Fruit fly (Drosophila melanogaster) whole organism, embryonic: ENCODE data around the gene CG1273.

Experiments
- Abd-B ChIP-seq: fragments of 200-800 bp; sonication (Bioruptor generic); optimal IDR thresholded peaks from 2 replicates; lab custom pipeline; 2018; ENCODE audit warnings: missing biosample characterization, mild to moderate bottlenecking, missing genetic modification characterization, moderate library complexity
- Aef1 ChIP-seq: fragments of 200-800 bp; sonication (Bioruptor generic); IDR thresholded peaks from 3 replicates; pipeline ENCODE4 v1.3.6; 2022; ENCODE audit warnings: missing biosample characterization, missing genetic modification characterization
- B-H1 ChIP-seq: fragments of 200-800 bp; sonication (Bioruptor generic); IDR thresholded peaks from 3 replicates; pipeline ENCODE4 v1.3.6; 2022; ENCODE audit warnings: missing biosample characterization, missing genetic modification characterization
- Bgb ChIP-seq: fragments of 200-800 bp; sonication (Bioruptor generic); IDR thresholded peaks from 2 replicates; pipeline ENCODE4 v1.3.6; 2022; ENCODE audit warnings: missing biosample characterization, missing genetic modification characterization; ENCODE audit not compliant: partially characterized antibody
- Bteb2 ChIP-seq: fragments of 200-800 bp; sonication (Bioruptor generic); optimal IDR thresholded peaks from 2 replicates; lab custom pipeline; 2016; ENCODE audit warnings: missing biosample characterization, missing genetic modification characterization
- CG10147 ChIP-seq: fragments of 200-800 bp; sonication (Bioruptor generic); optimal IDR thresholded peaks from 2 replicates; lab custom pipeline; 2019; ENCODE audit warnings: missing biosample characterization, mild to moderate bottlenecking, missing genetic modification characterization, moderate library complexity
- CG10267 ChIP-seq: fragments of 200-800 bp; sonication (Bioruptor generic); optimal IDR thresholded peaks from 2 replicates; lab custom pipeline; 2018; ENCODE audit warnings: missing biosample characterization, mild to moderate bottlenecking, missing genetic modification characterization, moderate library complexity
- CG10654 ChIP-seq: fragments of 200-800 bp; sonication (Bioruptor generic); optimal IDR thresholded peaks from 2 replicates; lab custom pipeline; 2016; ENCODE audit warnings: missing biosample characterization, missing genetic modification characterization
- CG10959 ChIP-seq: fragments of 200-800 bp; sonication (Bioruptor generic); IDR thresholded peaks from 2 replicates; pipeline ENCODE4 v1.3.6; 2022; ENCODE audit warnings: missing biosample characterization, missing genetic modification characterization
- CG11560 ChIP-seq: fragments of 200-800 bp; sonication (Bioruptor generic); IDR thresholded peaks from 3 replicates; pipeline ENCODE4 v1.3.6; 2022; ENCODE audit warnings: missing biosample characterization, missing genetic modification characterization
- CG11695 ChIP-seq: fragments of 200-800 bp; sonication (Bioruptor generic); IDR thresholded peaks from 3 replicates; pipeline ENCODE4 v1.3.6; 2022; ENCODE audit warnings: missing biosample characterization, missing genetic modification characterization
- CG11723 ChIP-seq: fragments of 200-800 bp; sonication (Bioruptor generic); optimal IDR thresholded peaks from 2 replicates; lab custom pipeline; 2017; ENCODE audit warnings: missing biosample characterization, mild to moderate bottlenecking, missing genetic modification characterization
- CG12071 ChIP-seq: fragments of 200-800 bp; sonication (Bioruptor generic); optimal IDR thresholded peaks from 3 replicates; lab custom pipeline; 2018; ENCODE audit warnings: missing biosample characterization, mild to moderate bottlenecking, missing genetic modification characterization
- CG12104 ChIP-seq: fragments of 200-800 bp; sonication (Bioruptor generic); optimal IDR thresholded peaks from 3 replicates; lab custom pipeline; 2016; ENCODE audit warnings: missing biosample characterization, missing genetic modification characterization
- CG12769 ChIP-seq: fragments of 200-800 bp; sonication (Bioruptor generic); optimal IDR thresholded peaks from 2 replicates; lab custom pipeline; 2019; ENCODE audit warnings: missing biosample characterization, mild to moderate bottlenecking, missing genetic modification characterization, moderate library complexity
- CG14441 ChIP-seq: fragments of 200-800 bp; sonication (Bioruptor generic); IDR thresholded peaks from 2 replicates; pipeline ENCODE4 v1.3.6; 2022; ENCODE audit warnings: missing biosample characterization, missing genetic modification characterization
- CG14860 ChIP-seq: fragments of 200-800 bp; sonication (Bioruptor generic); IDR thresholded peaks from 3 replicates; pipeline ENCODE4 v1.3.6; 2022; ENCODE audit warnings: missing biosample characterization, missing genetic modification characterization; ENCODE audit not compliant: partially characterized antibody
- CG1602 ChIP-seq: fragments of 200-800 bp; sonication (Bioruptor generic); optimal IDR thresholded peaks from 3 replicates; lab custom pipeline; 2016; ENCODE audit warnings: missing biosample characterization, missing genetic modification characterization
- CG1603 ChIP-seq: fragments of 200-800 bp; sonication (Bioruptor generic); optimal IDR thresholded peaks from 2 replicates; lab custom pipeline; 2019; ENCODE audit warnings: missing biosample characterization, mild to moderate bottlenecking, missing genetic modification characterization, moderate library complexity
- CG17359 ChIP-seq: fragments of 200-800 bp; sonication (Bioruptor generic); optimal IDR thresholded peaks from 3 replicates; lab custom pipeline; 2018; ENCODE audit warnings: missing biosample characterization, mild to moderate bottlenecking, missing genetic modification characterization, moderate library complexity
- CG17385 ChIP-seq: fragments of 200-800 bp; sonication (Bioruptor generic); optimal IDR thresholded peaks from 3 replicates; lab custom pipeline; 2018; ENCODE audit warnings: missing biosample characterization, mild to moderate bottlenecking, missing genetic modification characterization
- CG33557 ChIP-seq: fragments of 200-800 bp; sonication (Bioruptor generic); optimal IDR thresholded peaks from 2 replicates; lab custom pipeline; 2019; ENCODE audit warnings: missing biosample characterization, mild to moderate bottlenecking, missing genetic modification characterization, moderate library complexity
- CG3407 ChIP-seq: fragments of 200-800 bp; sonication (Bioruptor generic); optimal IDR thresholded peaks from 2 replicates; lab custom pipeline; 2018; ENCODE audit warnings: missing biosample characterization, mild to moderate bottlenecking, missing genetic modification characterization
- CG34224 ChIP-seq: fragments of 200-800 bp; sonication (Bioruptor generic); IDR thresholded peaks from 3 replicates; pipeline ENCODE4 v1.3.6; 2022; ENCODE audit warnings: missing biosample characterization, missing genetic modification characterization; ENCODE audit not compliant: partially characterized antibody
- CG34422 ChIP-seq: fragments of 200-800 bp; sonication (Bioruptor generic); IDR thresholded peaks from 3 replicates; pipeline ENCODE4 v1.3.6; 2022; ENCODE audit warnings: missing biosample characterization, missing genetic modification characterization
- CG43689 ChIP-seq: fragments of 200-800 bp; sonication (Bioruptor generic); IDR thresholded peaks from 2 replicates; pipeline ENCODE4 v1.3.6; 2022; ENCODE audit warnings: missing biosample characterization, missing genetic modification characterization
- CG6272 ChIP-seq: fragments of 200-800 bp; sonication (Bioruptor generic); IDR thresholded peaks from 2 replicates; pipeline ENCODE4 v1.3.6; 2022; ENCODE audit warnings: missing biosample characterization, missing genetic modification characterization
- CG6813 ChIP-seq: fragments of 200-800 bp; sonication (Bioruptor generic); optimal IDR thresholded peaks from 2 replicates; lab custom pipeline; 2017; ENCODE audit warnings: missing biosample characterization, missing genetic modification characterization, mild to moderate bottlenecking, moderate library complexity, missing genetic modification reagents
- Lhr ChIP-seq: fragments of 200-800 bp; sonication (Bioruptor generic); optimal IDR thresholded peaks from 3 replicates; lab custom pipeline; 2017; ENCODE audit warnings: mild to moderate bottlenecking, missing biosample characterization, missing genetic modification reagents, missing genetic modification characterization
- Lim3 ChIP-seq: fragments of 200-800 bp; sonication (Bioruptor generic); IDR thresholded peaks from 2 replicates; pipeline ENCODE4 v1.3.6; 2022; ENCODE audit warnings: missing biosample characterization, missing genetic modification characterization
- Mad ChIP-seq: fragments of 200-800 bp; sonication (Bioruptor generic); optimal IDR thresholded peaks from 2 replicates; lab custom pipeline; 2016; ENCODE audit warnings: missing biosample characterization, missing genetic modification characterization
- Optix ChIP-seq: fragments of 200-800 bp; sonication (Bioruptor generic); IDR thresholded peaks from 3 replicates; pipeline ENCODE4 v1.3.6; 2022; ENCODE audit warnings: missing biosample characterization, missing genetic modification characterization
- Tbp ChIP-seq: fragments of >200 bp; optimal IDR thresholded peaks from 2 replicates; lab custom pipeline; 2018; ENCODE audit warnings: missing biosample characterization, missing genetic modification characterization
- bcd ChIP-seq: fragments of 200-800 bp; sonication (Bioruptor generic); optimal IDR thresholded peaks from 2 replicates; lab custom pipeline; 2017; ENCODE audit warnings: missing biosample characterization, mild to moderate bottlenecking, missing genetic modification characterization
- esg ChIP-seq: fragments of 200-800 bp; sonication (Bioruptor generic); conservative IDR thresholded peaks from 2 replicates; pipeline ENCODE4 v1.3.6; 2022; ENCODE audit warnings: missing biosample characterization, missing genetic modification characterization
- ftz-f1 ChIP-seq: fragments of 200-800 bp; sonication (Bioruptor generic); optimal IDR thresholded peaks from 2 replicates; lab custom pipeline; 2016; ENCODE audit warnings: missing biosample characterization, missing genetic modification characterization
- gem ChIP-seq: fragments of 200-800 bp; sonication (Bioruptor generic); optimal IDR thresholded peaks from 2 replicates; lab custom pipeline; 2019; ENCODE audit warnings: missing biosample characterization, mild to moderate bottlenecking, missing genetic modification characterization, moderate library complexity
- jing ChIP-seq: fragments of 200-800 bp; sonication (Bioruptor generic); optimal IDR thresholded peaks from 2 replicates; lab custom pipeline; 2018; ENCODE audit warnings: missing biosample characterization, mild to moderate bottlenecking, missing genetic modification characterization
- ken ChIP-seq: fragments of 200-800 bp; sonication (Bioruptor generic); IDR thresholded peaks from 3 replicates; pipeline ENCODE4 v1.3.6; 2022; ENCODE audit warnings: missing biosample characterization, missing genetic modification characterization
- mld ChIP-seq: fragments of 200-800 bp; sonication (Bioruptor generic); IDR thresholded peaks from 3 replicates; pipeline ENCODE4 v1.3.6; 2022; ENCODE audit warnings: missing biosample characterization, missing genetic modification characterization; ENCODE audit not compliant: partially characterized antibody
- nerfin-1 ChIP-seq: fragments of 200-800 bp; sonication (Bioruptor generic); optimal IDR thresholded peaks from 3 replicates; lab custom pipeline; 2019; ENCODE audit warnings: missing biosample characterization, mild to moderate bottlenecking, missing genetic modification characterization, moderate library complexity
- org-1 ChIP-seq: fragments of 200-800 bp; sonication (Bioruptor generic); optimal IDR thresholded peaks from 2 replicates; lab custom pipeline; 2017; ENCODE audit warnings: missing biosample characterization, missing genetic modification characterization
- otp ChIP-seq: fragments of 200-800 bp; sonication (Bioruptor generic); IDR thresholded peaks from 3 replicates; pipeline ENCODE4, ENCODE4 v1.3.6; 2022; ENCODE audit warnings: missing biosample characterization, missing genetic modification characterization
- peb ChIP-seq: fragments of 200-800 bp; sonication (Bioruptor generic); IDR thresholded peaks from 2 replicates; pipeline ENCODE4 v1.3.6; 2022; ENCODE audit warnings: missing biosample characterization, missing genetic modification characterization
- phol ChIP-seq: fragments of 200-800 bp; sonication (Bioruptor generic); optimal IDR thresholded peaks from 3 replicates; lab custom pipeline; 2018; ENCODE audit warnings: missing biosample characterization, mild to moderate bottlenecking, missing genetic modification characterization, moderate library complexity
- pzg ChIP-seq: fragments of 200-800 bp; sonication (Bioruptor generic); optimal IDR thresholded peaks from 3 replicates; lab custom pipeline; 2018; ENCODE audit warnings: missing biosample characterization, mild to moderate bottlenecking, missing genetic modification characterization, moderate library complexity
- scrt ChIP-seq: fragments of 200-800 bp; sonication (Bioruptor generic); optimal IDR thresholded peaks from 2 replicates; lab custom pipeline; 2018; ENCODE audit warnings: missing biosample characterization, mild to moderate bottlenecking, missing genetic modification characterization, moderate library complexity
- sisA ChIP-seq: fragments of 200-800 bp; sonication (Bioruptor generic); IDR thresholded peaks from 2 replicates; pipeline ENCODE4 v1.3.6; 2022; ENCODE audit warnings: missing biosample characterization, missing genetic modification characterization
- slp2 ChIP-seq: fragments of 200-800 bp; sonication (Bioruptor generic); optimal IDR thresholded peaks from 2 replicates; lab custom pipeline; 2016; ENCODE audit warnings: missing biosample characterization, missing genetic modification characterization
- tin ChIP-seq: fragments of 200-800 bp; sonication (Bioruptor generic); optimal IDR thresholded peaks from 3 replicates; lab custom pipeline; 2016; ENCODE audit warnings: missing biosample characterization, missing genetic modification characterization
- tio ChIP-seq: fragments of 200-800 bp; sonication (Bioruptor generic); optimal IDR thresholded peaks from 2 replicates; lab custom pipeline; 2017; ENCODE audit warnings: missing biosample characterization, missing genetic modification characterization, inconsistent platforms

The CG1273 gene

DNA sequence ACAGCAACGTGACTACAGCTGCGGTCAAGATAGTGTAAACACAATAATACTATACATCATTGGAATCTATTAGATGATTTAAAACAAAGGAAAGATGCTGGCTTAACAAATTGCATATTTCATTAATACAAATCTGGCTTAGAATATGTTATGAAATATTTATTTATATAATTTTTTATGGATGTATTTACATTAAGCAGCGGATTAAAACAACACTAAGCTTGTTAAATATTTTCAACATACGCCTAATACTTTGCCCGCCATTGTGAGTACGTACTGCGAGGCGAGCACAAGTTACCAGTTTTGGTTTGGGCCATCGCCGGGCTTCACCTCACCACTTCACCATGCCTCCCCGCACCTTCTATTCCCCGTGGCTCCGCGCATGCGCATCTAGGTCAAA, 6.4 kb downstream of the CG1273 start (continued):
- TF ChIP-seq CG6272, result no peak
- TF ChIP-seq CG10147 (GFP tag; lab: Kevin White, UChicago), result peak; percentile 74
- TF ChIP-seq Lhr, result peak; percentile 15
- TF ChIP-seq CG10654 (GFP tag; lab: Kevin White, UChicago), result peak; percentile 50
- peak; percentile 27 for TF ChIP-seq tio (GFP tag; lab: Kevin White, UChicago)
- no peak; the same call in 2 of the 3 replicates for TF ChIP-seq Optix (GFP tag; lab: Robert Waterston, UW)
- TF ChIP-seq nerfin-1 (tag; lab: Kevin White, UChicago), result peak; percentile 69
- no peak for TF ChIP-seq Mad (GFP tag; lab: Kevin White, UChicago)
- no peak for TF ChIP-seq B-H1
- no peak for TF ChIP-seq otp (GFP tag; lab: Robert Waterston, UW)
- no peak for TF ChIP-seq mld (GFP tag; lab: Robert Waterston, UW)
- no peak for TF ChIP-seq CG14860
- peak; percentile 6 for TF ChIP-seq CG1603 (tag; lab: Kevin White, UChicago)
- TF ChIP-seq CG12104, result peak; percentile 29
- TF ChIP-seq CG11560 (tag; lab: Robert Waterston, UW), result no peak; the same call in 2 of the 3 replicates
- TF ChIP-seq jing (GFP tag; lab: Kevin White, UChicago), result peak; percentile 21
- TF ChIP-seq peb (GFP tag; lab: Robert Waterston, UW), result peak; percentile 7; the same call in 1 of the 2 replicates
- TF ChIP-seq scrt (GFP tag; lab: Kevin White, UChicago), result peak; percentile 58
- TF ChIP-seq CG43689 (GFP tag; lab: Robert Waterston, UW), result no peak
- TF ChIP-seq Aef1 (GFP tag; lab: Robert Waterston, UW), result peak; percentile 35; the same call in 1 of the 3 replicates
- peak; percentile 53 for TF ChIP-seq CG3407 (GFP tag; lab: Kevin White, UChicago)
- peak; percentile 65 for TF ChIP-seq esg (GFP tag; lab: Robert Waterston, UW)
- TF ChIP-seq CG12769 (tag; lab: Kevin White, UChicago), result peak; percentile 28
- peak; percentile 49 for TF ChIP-seq CG1602 (GFP tag; lab: Kevin White, UChicago)
- peak; percentile 75 for TF ChIP-seq CG17385
- no peak for TF ChIP-seq ken (GFP tag; lab: Robert Waterston, UW)
- TF ChIP-seq org-1 (GFP tag; lab: Kevin White, UChicago), result peak; percentile 71
- peak; percentile 81 for TF ChIP-seq phol
- TF ChIP-seq bcd (GFP tag; lab: Kevin White, UChicago), result peak; percentile 71
- TF ChIP-seq CG10959 (GFP tag; lab: Robert Waterston, UW), result peak; percentile 34; the same call in 1 of the 2 replicates
- peak; percentile 84 for TF ChIP-seq gem (tag; lab: Kevin White, UChicago)
- no peak for TF ChIP-seq Bgb (GFP tag; lab: Robert Waterston, UW)
- TF ChIP-seq CG34224 (GFP tag; lab: Robert Waterston, UW), result no peak
- peak; percentile 54; the same call in 1 of the 3 replicates for TF ChIP-seq CG34422
- TF ChIP-seq CG12071 (GFP tag; lab: Kevin White, UChicago), result peak; percentile 56
- peak; percentile 69 for TF ChIP-seq CG33557
- no peak for TF ChIP-seq Lim3 (GFP tag; lab: Robert Waterston, UW)
- no peak for TF ChIP-seq slp2
- no peak for TF ChIP-seq ftz-f1 (GFP tag; lab: Kevin White, UChicago)
- TF ChIP-seq Abd-B, result peak; percentile 65
- peak; percentile 78 for TF ChIP-seq CG11695 (GFP tag; lab: Robert Waterston, UW)
- peak; percentile 53 for TF ChIP-seq CG14441 (GFP tag; lab: Robert Waterston, UW)
- TF ChIP-seq CG11723, result peak; percentile 41
- no peak for TF ChIP-seq pzg (GFP tag; lab: Kevin White, UChicago)
- TF ChIP-seq tin (GFP tag; lab: Kevin White, UChicago), result peak; percentile 44
- TF ChIP-seq Bteb2 (GFP tag; lab: Kevin White, UChicago), result no peak
- peak; percentile 65 for TF ChIP-seq CG6813 (GFP tag; lab: Kevin White, UChicago)
- TF ChIP-seq sisA, result no peak; the same call in 1 of the 2 replicates
- TF ChIP-seq CG10267 (tag; lab: Kevin White, UChicago), result peak; percentile 76
- no peak for TF ChIP-seq Tbp (GFP tag; lab: Kevin White, UChicago)
- peak; percentile 81 for TF ChIP-seq CG17359 (tag; lab: Kevin White, UChicago)
